Worm (Caenorhabditis elegans) whole organism, L2 larva: ENCODE results near the gene M176.10.

Experiments used
- C34F6.9 ChIP-seq: fragments of 150-350 bp; optimal IDR thresholded peaks from 2 replicates; lab custom pipeline; 2014; ENCODE audit warnings: missing biosample characterization, missing genetic modification characterization
- F13H6.1 ChIP-seq: sonication (generic microtip); optimal IDR thresholded peaks from 2 replicates; lab custom pipeline; 2016; ENCODE audit warnings: missing genetic modification characterization, missing compliant biosample characterization
- R02D3.7 ChIP-seq: fragments of 150-350 bp; optimal IDR thresholded peaks from 2 replicates; lab custom pipeline; 2014; ENCODE audit warnings: missing biosample characterization, missing genetic modification characterization
- Y55F3AM.14 ChIP-seq: fragments of 200-800 bp; sonication (Bioruptor generic); optimal IDR thresholded peaks from 2 replicates; lab custom pipeline; 2018; ENCODE audit warnings: mild to moderate bottlenecking, missing genetic modification characterization, missing compliant biosample characterization
- alr-1 ChIP-seq: fragments of 150-350 bp; optimal IDR thresholded peaks from 2 replicates; lab custom pipeline; 2014; ENCODE audit warnings: missing biosample characterization, missing genetic modification characterization
- ama-1 ChIP-seq: fragments of 150-350 bp; optimal IDR thresholded peaks from 2 replicates; lab custom pipeline; 2018; ENCODE audit warnings: inconsistent platforms
- blmp-1 ChIP-seq: sonication (generic microtip); optimal IDR thresholded peaks from 2 replicates; lab custom pipeline; 2017; ENCODE audit warnings: missing genetic modification characterization, mild to moderate bottlenecking, missing compliant biosample characterization, antibody characterized with exemption, moderate library complexity; ENCODE audit not compliant: insufficient read depth
- crh-2 ChIP-seq: sonication (generic microtip); optimal IDR thresholded peaks from 2 replicates; lab custom pipeline; 2017; ENCODE audit warnings: missing biosample characterization, missing genetic modification characterization
- elt-1 ChIP-seq: fragments of 150-350 bp; optimal IDR thresholded peaks from 2 replicates; lab custom pipeline; 2014; ENCODE audit warnings: missing biosample characterization, missing genetic modification characterization
- fos-1 ChIP-seq: fragments of 150-350 bp; optimal IDR thresholded peaks from 2 replicates; lab custom pipeline; 2014; ENCODE audit warnings: missing biosample characterization, missing genetic modification characterization
- gmeb-1 ChIP-seq: fragments of 150-350 bp; optimal IDR thresholded peaks from 2 replicates; lab custom pipeline; 2014; ENCODE audit warnings: missing biosample characterization, missing genetic modification characterization
- lin-11 ChIP-seq: fragments of 150-350 bp; sonication (generic microtip); optimal IDR thresholded peaks from 2 replicates; lab custom pipeline; 2014; ENCODE audit warnings: missing biosample characterization, missing genetic modification characterization, inconsistent platforms, mixed read lengths
- lin-13 ChIP-seq: fragments of 150-350 bp; optimal IDR thresholded peaks from 2 replicates; lab custom pipeline; 2014; ENCODE audit warnings: missing biosample characterization, missing genetic modification reagents, missing genetic modification characterization
- lin-39 ChIP-seq: fragments of 150-350 bp; optimal IDR thresholded peaks from 2 replicates; lab custom pipeline; 2014; ENCODE audit warnings: missing biosample characterization, missing genetic modification reagents, missing genetic modification characterization
- lsy-2 ChIP-seq, 2 experiments: fragments of 150-350 bp in 1 of 2; sonication (generic microtip) in 1 of 2; optimal IDR thresholded peaks; 2 replicates each; lab custom pipeline; 2014 to 2017; ENCODE audit warnings: missing biosample characterization in 2 of 2, missing genetic modification characterization in 2 of 2
- mbf-1 ChIP-seq: sonication (generic microtip); optimal IDR thresholded peaks from 2 replicates; lab custom pipeline; 2017; ENCODE audit warnings: missing biosample characterization, missing genetic modification characterization
- nhr-10 ChIP-seq: sonication (generic microtip); optimal IDR thresholded peaks from 2 replicates; lab custom pipeline; 2017; ENCODE audit warnings: missing biosample characterization, missing genetic modification characterization
- nhr-11 ChIP-seq: fragments of 150-350 bp; optimal IDR thresholded peaks from 2 replicates; lab custom pipeline; 2014; ENCODE audit warnings: missing biosample characterization, missing genetic modification characterization
- nhr-12 ChIP-seq: fragments of 150-350 bp; optimal IDR thresholded peaks from 2 replicates; lab custom pipeline; 2014; ENCODE audit warnings: missing biosample characterization, missing genetic modification characterization
- nhr-129 ChIP-seq: fragments of 150-350 bp; optimal IDR thresholded peaks from 2 replicates; lab custom pipeline; 2014; ENCODE audit warnings: missing biosample characterization, missing genetic modification characterization
- nhr-21 ChIP-seq: fragments of 150-350 bp; optimal IDR thresholded peaks from 2 replicates; lab custom pipeline; 2014; ENCODE audit warnings: missing biosample characterization, missing genetic modification characterization
- nhr-23 ChIP-seq: fragments of 150-350 bp; optimal IDR thresholded peaks from 2 replicates; lab custom pipeline; 2014; ENCODE audit warnings: missing biosample characterization, missing genetic modification reagents, missing genetic modification characterization
- nhr-77 ChIP-seq: fragments of 150-350 bp; optimal IDR thresholded peaks from 2 replicates; lab custom pipeline; 2014; ENCODE audit warnings: missing biosample characterization, missing genetic modification characterization
- peb-1 ChIP-seq: fragments of 150-350 bp; optimal IDR thresholded peaks from 2 replicates; lab custom pipeline; 2014; ENCODE audit warnings: missing biosample characterization, missing genetic modification characterization
- sem-4 ChIP-seq: fragments of 150-350 bp; optimal IDR thresholded peaks from 2 replicates; lab custom pipeline; 2014; ENCODE audit warnings: missing biosample characterization, missing genetic modification reagents, missing genetic modification characterization
- skn-1 ChIP-seq: sonication (generic microtip); optimal IDR thresholded peaks from 2 replicates; lab custom pipeline; 2017; ENCODE audit warnings: missing biosample characterization, missing genetic modification characterization
- sma-3 ChIP-seq: sonication (generic microtip); optimal IDR thresholded peaks from 2 replicates; lab custom pipeline; 2016; ENCODE audit warnings: missing genetic modification reagents, missing genetic modification characterization, missing compliant biosample characterization
- sma-9 ChIP-seq, 2 experiments: fragments of 150-350 bp in 1 of 2; sonication (generic microtip) in 1 of 2; optimal IDR thresholded peaks; 2 replicates each; lab custom pipeline; 2014 to 2016; ENCODE audit warnings: missing genetic modification characterization in 2 of 2, mild to moderate bottlenecking in 1 of 2, missing biosample characterization in 1 of 2, missing compliant biosample characterization in 1 of 2, missing genetic modification reagents in 1 of 2, moderate library complexity in 1 of 2
- snpc-4 ChIP-seq: fragments of 150-350 bp; optimal IDR thresholded peaks from 2 replicates; lab custom pipeline; 2014; ENCODE audit warnings: missing biosample characterization, missing genetic modification characterization
- unc-39 ChIP-seq: fragments of 150-350 bp; optimal IDR thresholded peaks from 2 replicates; lab custom pipeline; 2014; ENCODE audit warnings: missing biosample characterization, missing genetic modification characterization
- unc-55 ChIP-seq: fragments of 150-350 bp; sonication (generic microtip); optimal IDR thresholded peaks from 3 replicates; lab custom pipeline; 2014; ENCODE audit warnings: missing biosample characterization, missing genetic modification reagents, missing genetic modification characterization
- unc-62 ChIP-seq: fragments of 150-350 bp; optimal IDR thresholded peaks from 2 replicates; lab custom pipeline; 2014; ENCODE audit warnings: missing biosample characterization, missing genetic modification reagents, missing genetic modification characterization
- zag-1 ChIP-seq: fragments of 150-350 bp; optimal IDR thresholded peaks from 2 replicates; lab custom pipeline; 2014; ENCODE audit warnings: missing biosample characterization, missing genetic modification characterization
- ztf-1 ChIP-seq: fragments of 200-800 bp; sonication (Bioruptor generic); conservative IDR thresholded peaks from 2 replicates; pipeline ENCODE4 v1.3.6; 2022; ENCODE audit warnings: missing genetic modification characterization, missing compliant biosample characterization
- ztf-4 ChIP-seq: fragments of 150-350 bp; optimal IDR thresholded peaks from 2 replicates; lab custom pipeline; 2014; ENCODE audit warnings: missing biosample characterization, missing genetic modification characterization

Gene M176.10

ce11 chrII:9412086-9412608 is 13.8 kb downstream of the M176.10 start, which contains the start of gene arrd-3:
TSS of gene arrd-3 (plus strand) at chrII:9412558.
- TF ChIP-seq lin-13 (GFP tag; lab: Kevin White, UChicago) (no peak), C34F6.9 (tag; lab: Kevin White, UChicago) (no peak), crh-2 (tag; lab: Kevin White, UChicago) (no peak), sem-4 (tag; lab: Kevin White, UChicago) (no peak), nhr-21 (tag; lab: Kevin White, UChicago) (no peak), nhr-129 (no peak), nhr-12 (tag; lab: Kevin White, UChicago) (no peak), lin-11 (no peak), peb-1 (tag; lab: Kevin White, UChicago) (no peak), gmeb-1 (peak; percentile 7), lsy-2 (tag; optimal IDR thresholded peaks at IDR 0.05; lab: Kevin White, UChicago) (no peak), ztf-1 (GFP tag; lab: Robert Waterston, UW) (no peak), ama-1 (lab: Kevin White, UChicago) (no peak), alr-1 (tag; lab: Kevin White, UChicago) (no peak), sma-9 (GFP tag; optimal IDR thresholded peaks at IDR 0.05; lab: Kevin White, UChicago) (peak; percentile 18), sma-9 (tag; optimal IDR thresholded peaks at IDR 0.05; lab: Kevin White, UChicago) (no peak), fos-1 (tag; lab: Kevin White, UChicago) (peak; percentile 94), unc-39 (no peak), unc-55 (GFP tag; lab: Kevin White, UChicago) (no peak), nhr-23 (tag; lab: Kevin White, UChicago) (no peak), nhr-77 (tag; lab: Kevin White, UChicago) (no peak), blmp-1 (tag; lab: Kevin White, UChicago) (no peak), nhr-10 (tag; lab: Kevin White, UChicago) (no peak), elt-1 (no peak), Y55F3AM.14 (GFP tag; lab: Kevin White, UChicago) (no peak)

- TF ChIP-seq sma-3 (no peak), lin-11 (no peak), unc-55 (GFP tag; lab: Kevin White, UChicago) (no peak), ztf-4 (tag; lab: Kevin White, UChicago) (no peak), lin-39 (tag; lab: Kevin White, UChicago) (no peak), gmeb-1 (no peak)
Observed at ce11 chrII:9411497-9411896, 14.5 kb downstream of the M176.10 start, which contains the start of gene M176.9. TSS of gene M176.9 (minus strand) at chrII:9411597.

- no peak for TF ChIP-seq nhr-12 (tag; lab: Kevin White, UChicago)
- TF ChIP-seq ztf-4 (tag; lab: Kevin White, UChicago), result no peak
- TF ChIP-seq F13H6.1 (tag; lab: Kevin White, UChicago), result no peak
- TF ChIP-seq skn-1 (tag; lab: Kevin White, UChicago), result no peak
- no peak for TF ChIP-seq sma-3
- TF ChIP-seq crh-2 (tag; lab: Kevin White, UChicago), result no peak
- no peak for TF ChIP-seq R02D3.7
- no peak for TF ChIP-seq zag-1 (tag; lab: Kevin White, UChicago)
- no peak for TF ChIP-seq lin-11
- no peak for TF ChIP-seq lin-13 (GFP tag; lab: Kevin White, UChicago)
- TF ChIP-seq blmp-1 (tag; lab: Kevin White, UChicago), result no peak
- no peak for TF ChIP-seq unc-62
- no peak for TF ChIP-seq nhr-11 (tag; lab: Kevin White, UChicago)
- TF ChIP-seq C34F6.9 (tag; lab: Kevin White, UChicago), result no peak
- no peak for TF ChIP-seq peb-1 (tag; lab: Kevin White, UChicago)
- no peak for TF ChIP-seq sma-9 (GFP tag; optimal IDR thresholded peaks at IDR 0.05; lab: Kevin White, UChicago)
- TF ChIP-seq sma-9 (tag; optimal IDR thresholded peaks at IDR 0.05; lab: Kevin White, UChicago), result no peak
- TF ChIP-seq mbf-1 (tag; lab: Kevin White, UChicago), result no peak
- no peak for TF ChIP-seq snpc-4
Observed at ce11 chrII:9407469-9407868, 18.5 kb downstream of the M176.10 start, which contains the start of gene arrd-2. TSS of gene arrd-2 (plus strand) at chrII:9407769.

- TF ChIP-seq unc-39 (no peak), nhr-21 (tag; lab: Kevin White, UChicago) (no peak)
Observed at ce11 chrII:9407020-9407419, 19.0 kb downstream of the M176.10 start, which contains the start of gene mpz-6. TSS of gene mpz-6 (minus strand) at chrII:9407120.
